Worm (Caenorhabditis elegans) whole organism, L3 larva: ENCODE data around the gene K12B6.4.

Experiments
- aly-2 ChIP-seq: fragments of 150-350 bp; optimal IDR thresholded peaks from 2 replicates; lab custom pipeline; 2014; ENCODE audit warnings: missing biosample characterization, missing genetic modification characterization
- ceh-28 ChIP-seq: fragments of 150-350 bp; optimal IDR thresholded peaks from 2 replicates; lab custom pipeline; 2014; ENCODE audit warnings: missing biosample characterization, missing genetic modification reagents, missing genetic modification characterization
- daf-12 ChIP-seq: fragments of 150-350 bp; optimal IDR thresholded peaks from 2 replicates; lab custom pipeline; 2014; ENCODE audit warnings: missing biosample characterization, missing genetic modification reagents, missing genetic modification characterization
- egl-5 ChIP-seq: fragments of 150-350 bp; optimal IDR thresholded peaks from 2 replicates; lab custom pipeline; 2017; ENCODE audit warnings: missing biosample characterization, missing genetic modification reagents, missing genetic modification characterization, inconsistent platforms
- elt-2 ChIP-seq: sonication (generic microtip); optimal IDR thresholded peaks from 2 replicates; lab custom pipeline; 2016; ENCODE audit warnings: missing genetic modification reagents, mild to moderate bottlenecking, missing genetic modification characterization, missing compliant biosample characterization
- fkh-2 ChIP-seq: fragments of 150-350 bp; optimal IDR thresholded peaks from 2 replicates; lab custom pipeline; 2014; ENCODE audit warnings: missing biosample characterization, missing genetic modification reagents, missing genetic modification characterization
- mdl-1 ChIP-seq: fragments of 150-350 bp; optimal IDR thresholded peaks from 2 replicates; lab custom pipeline; 2014; ENCODE audit warnings: missing biosample characterization, missing genetic modification characterization
- nhr-12 ChIP-seq: fragments of 150-350 bp; optimal IDR thresholded peaks from 2 replicates; lab custom pipeline; 2014; ENCODE audit warnings: missing biosample characterization, missing genetic modification characterization
- nhr-237 ChIP-seq: fragments of 150-350 bp; optimal IDR thresholded peaks from 2 replicates; lab custom pipeline; 2014; ENCODE audit warnings: missing biosample characterization, missing genetic modification characterization
- nhr-76 ChIP-seq: fragments of 150-350 bp; sonication (generic microtip); optimal IDR thresholded peaks from 5 replicates; lab custom pipeline; 2014; ENCODE audit warnings: missing biosample characterization, missing genetic modification characterization
- sea-2 ChIP-seq: fragments of 150-350 bp; sonication (generic microtip); optimal IDR thresholded peaks from 4 replicates; lab custom pipeline; 2014; ENCODE audit warnings: missing biosample characterization, missing genetic modification reagents, missing genetic modification characterization
- unc-62 ChIP-seq: fragments of 150-350 bp; sonication (generic microtip); optimal IDR thresholded peaks from 4 replicates; lab custom pipeline; 2014; ENCODE audit warnings: missing biosample characterization, missing genetic modification reagents, missing genetic modification characterization
- zag-1 ChIP-seq: fragments of 150-350 bp; optimal IDR thresholded peaks from 2 replicates; lab custom pipeline; 2014; ENCODE audit warnings: missing biosample characterization, missing genetic modification characterization
- ztf-11 ChIP-seq: fragments of 150-350 bp; optimal IDR thresholded peaks from 2 replicates; lab custom pipeline; 2014; ENCODE audit warnings: missing biosample characterization, missing genetic modification characterization

- TF ChIP-seq unc-62 (no peak), nhr-12 (no peak), elt-2 (tag; lab: Kevin White, UChicago) (no peak), ceh-28 (tag; lab: Kevin White, UChicago) (no peak), daf-12 (tag; lab: Kevin White, UChicago) (no peak), ztf-11 (tag; lab: Kevin White, UChicago) (no peak), nhr-76 (no peak), zag-1 (tag; lab: Kevin White, UChicago) (no peak), fkh-2 (tag; lab: Kevin White, UChicago) (no peak), sea-2 (GFP tag; lab: Kevin White, UChicago) (no peak), aly-2 (tag; lab: Kevin White, UChicago) (no peak), egl-5 (tag; lab: Kevin White, UChicago) (no peak), nhr-237 (tag; lab: Kevin White, UChicago) (no peak), mdl-1 (tag; lab: Kevin White, UChicago) (no peak)
Observed at ce11 chrV:6322749-6323367, 41.8 kb upstream of the K12B6.4 start.
